Worm (Caenorhabditis elegans): ENCODE results near the gene F40G12.10.

- TF ChIP-seq T22C8.4 (GFP tag; IDR thresholded peaks at IDR 0.05) (no peak), flt-1 (GFP tag; IDR thresholded peaks at IDR 0.05) (no peak), ztf-29 (GFP tag; IDR thresholded peaks at IDR 0.05) (no peak), tab-1 (GFP tag; IDR thresholded peaks at IDR 0.05) (no peak), med-1 (GFP tag; optimal IDR thresholded peaks at IDR 0.05; ENCODE audit: insufficient read depth) (no peak), cog-1 (tag; optimal IDR thresholded peaks at IDR 0.05) (no peak)
Measured at ce11 chrV:14301076-14301475, 17.7 kb downstream of the F40G12.10 start, which contains the start of gene F14D7.6.

Data from whole organism, midembryonic.